Worm (Caenorhabditis elegans) whole organism, young adult: ENCODE results near the gene cyp-33D1.

Experiments used
- Y95B8A.8 ChIP-seq: fragments of 200-800 bp; sonication (Bioruptor generic); IDR thresholded peaks from 2 replicates; pipeline ENCODE4 v1.3.6; 2022; ENCODE audit warnings: missing genetic modification reagents, missing genetic modification characterization, missing compliant biosample characterization
- egl-44 ChIP-seq: fragments of 200-800 bp; sonication (Bioruptor generic); IDR thresholded peaks from 2 replicates; pipeline ENCODE4 v1.3.6; 2022; ENCODE audit warnings: missing genetic modification reagents, missing genetic modification characterization, missing compliant biosample characterization
- hsf-1 ChIP-seq: fragments of 200-800 bp; sonication (Bioruptor generic); IDR thresholded peaks from 2 replicates; pipeline ENCODE4 v1.3.6; 2022; ENCODE audit warnings: missing genetic modification reagents, missing genetic modification characterization, missing compliant biosample characterization
- madf-3 ChIP-seq: fragments of 200-800 bp; sonication (Bioruptor generic); IDR thresholded peaks from 2 replicates; pipeline ENCODE4 v1.3.6; 2022; ENCODE audit warnings: missing genetic modification reagents, missing genetic modification characterization, missing compliant biosample characterization
- snpc-4 ChIP-seq, 5 experiments: fragments of 150-350 bp in 1 of 5; sonication (generic microtip) in 4 of 5; optimal IDR thresholded peaks; 2 replicates each; lab custom pipeline; 2014 to 2018; ENCODE audit warnings: missing genetic modification characterization in 5 of 5, missing biosample characterization in 3 of 5, antibody characterized with exemption in 2 of 5, mild to moderate bottlenecking in 2 of 5, missing compliant biosample characterization in 2 of 5, missing genotype in 2 of 5, moderate library complexity in 2 of 5, missing genetic modification reagents in 1 of 5
- unc-130 ChIP-seq: sonication (generic microtip); optimal IDR thresholded peaks from 2 replicates; lab custom pipeline; 2016; ENCODE audit warnings: missing genetic modification reagents, missing genetic modification characterization, missing compliant biosample characterization

DNA sequence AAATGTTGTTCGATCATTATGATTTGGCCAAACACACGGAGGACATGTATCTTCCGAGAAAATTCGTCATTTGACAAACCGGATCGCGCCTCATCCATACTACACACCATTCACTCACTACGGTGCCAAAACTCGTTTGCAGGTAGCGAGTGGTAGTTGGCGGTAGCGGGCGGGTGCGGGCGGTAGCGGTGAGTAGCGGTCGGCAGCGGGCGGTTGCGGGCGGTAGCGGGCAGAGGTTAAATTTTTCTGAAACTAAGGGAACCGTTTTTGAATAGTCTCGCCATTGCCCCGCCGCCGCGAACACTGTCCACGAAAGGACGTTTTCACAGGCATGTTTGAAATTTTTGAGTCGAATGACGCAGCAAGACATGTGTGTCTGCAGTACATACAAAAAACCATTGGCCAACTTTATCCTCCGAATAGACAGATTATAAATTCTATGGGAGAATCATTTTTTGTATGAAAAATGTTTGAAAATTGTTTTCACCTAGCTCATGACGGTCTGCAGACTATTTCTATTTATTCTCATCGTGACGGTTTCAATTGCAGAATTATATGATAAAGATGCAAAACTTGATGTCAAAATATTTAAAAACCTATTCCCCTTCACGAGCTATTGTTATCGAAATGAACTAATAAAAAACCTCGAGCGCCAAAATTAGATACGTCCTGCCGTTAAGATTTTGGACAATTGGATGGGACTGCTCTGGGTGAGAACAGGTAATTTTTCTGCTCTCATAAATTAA is 34.8 kb upstream of the cyp-33D1 start, which contains the start of gene F11A5.16:
- TF ChIP-seq Y95B8A.8 (GFP tag; lab: Robert Waterston, UW) (no peak), hsf-1 (no peak), unc-130 (GFP tag; lab: Kevin White, UChicago) (no peak), madf-3 (no peak), egl-44 (GFP tag; lab: Robert Waterston, UW) (no peak), snpc-4 (GFP tag; optimal IDR thresholded peaks at IDR 0.05; lab: Kevin White, UChicago) (no peak), snpc-4 (tag; optimal IDR thresholded peaks at IDR 0.05; lab: Kevin White, UChicago) (no peak)
